Fruit fly (Drosophila melanogaster) whole organism, embryonic: ENCODE data around the gene Rpt5.
A peak's percentile ranks its signal among the peaks of the same experiment; 100 is the strongest.

Experiments used
- Antp ChIP-seq: fragments of 200-800 bp; sonication (Bioruptor generic); optimal IDR thresholded peaks from 3 replicates; lab custom pipeline; 2016; ENCODE audit warnings: missing biosample characterization, missing genetic modification characterization
- Atf3 ChIP-seq: fragments of 200-800 bp; sonication (Bioruptor generic); optimal IDR thresholded peaks from 3 replicates; lab custom pipeline; 2016; ENCODE audit warnings: missing biosample characterization, missing genetic modification characterization
- CG12071 ChIP-seq: fragments of 200-800 bp; sonication (Bioruptor generic); optimal IDR thresholded peaks from 3 replicates; lab custom pipeline; 2018; ENCODE audit warnings: missing biosample characterization, mild to moderate bottlenecking, missing genetic modification characterization
- CG12236 ChIP-seq: fragments of 200-800 bp; sonication (Bioruptor generic); optimal IDR thresholded peaks from 2 replicates; lab custom pipeline; 2016; ENCODE audit warnings: missing biosample characterization, missing genetic modification characterization
- CG14710 ChIP-seq: fragments of 200-800 bp; sonication (Bioruptor generic); optimal IDR thresholded peaks from 3 replicates; lab custom pipeline; 2019; ENCODE audit warnings: missing biosample characterization, mild to moderate bottlenecking, missing genetic modification characterization, moderate library complexity
- CG15514 ChIP-seq: fragments of 200-800 bp; sonication (Bioruptor generic); optimal IDR thresholded peaks from 3 replicates; lab custom pipeline; 2017; ENCODE audit warnings: missing biosample characterization, missing genetic modification characterization, mild to moderate bottlenecking, moderate library complexity, missing genetic modification reagents
- CG1602 ChIP-seq: fragments of 200-800 bp; sonication (Bioruptor generic); optimal IDR thresholded peaks from 3 replicates; lab custom pipeline; 2016; ENCODE audit warnings: missing biosample characterization, missing genetic modification characterization
- CG18262 ChIP-seq: fragments of 200-800 bp; optimal IDR thresholded peaks from 3 replicates; lab custom pipeline; 2019; ENCODE audit warnings: missing biosample characterization, mild to moderate bottlenecking, missing genetic modification characterization, moderate library complexity
- CG18619 ChIP-seq: fragments of 200-800 bp; sonication (Bioruptor generic); optimal IDR thresholded peaks from 3 replicates; lab custom pipeline; 2017; ENCODE audit warnings: missing biosample characterization, mild to moderate bottlenecking, missing genetic modification characterization
- CG2120 ChIP-seq: fragments of 200-800 bp; sonication (Bioruptor generic); optimal IDR thresholded peaks from 3 replicates; lab custom pipeline; 2016; ENCODE audit warnings: missing biosample characterization, missing genetic modification characterization
- CG4328 ChIP-seq: fragments of 200-800 bp; sonication (Bioruptor generic); optimal IDR thresholded peaks from 3 replicates; lab custom pipeline; 2017; ENCODE audit warnings: missing biosample characterization, missing genetic modification reagents, missing genetic modification characterization
- CG4424 ChIP-seq: fragments of 200-800 bp; sonication (Bioruptor generic); optimal IDR thresholded peaks from 3 replicates; lab custom pipeline; 2016; ENCODE audit warnings: missing biosample characterization, missing genetic modification characterization
- CG4820 ChIP-seq: fragments of 200-800 bp; sonication (Bioruptor generic); optimal IDR thresholded peaks from 3 replicates; lab custom pipeline; 2016; ENCODE audit warnings: missing biosample characterization, missing genetic modification characterization
- CG7271 ChIP-seq: fragments of 200-800 bp; sonication (Bioruptor generic); optimal IDR thresholded peaks from 2 replicates; lab custom pipeline; 2018; ENCODE audit warnings: missing biosample characterization, mild to moderate bottlenecking, missing genetic modification characterization, moderate library complexity
- CHES-1-like ChIP-seq: fragments of 200-800 bp; sonication (Bioruptor generic); optimal IDR thresholded peaks from 2 replicates; lab custom pipeline; 2016; ENCODE audit warnings: missing biosample characterization, missing genetic modification characterization
- Chrac-16 ChIP-seq: fragments of 200-800 bp; sonication (Bioruptor generic); optimal IDR thresholded peaks from 3 replicates; lab custom pipeline; 2016; ENCODE audit warnings: missing biosample characterization, missing genetic modification characterization
- D19A ChIP-seq: fragments of 200-800 bp; optimal IDR thresholded peaks from 3 replicates; lab custom pipeline; 2019; ENCODE audit warnings: missing biosample characterization, mild to moderate bottlenecking, missing genetic modification characterization, moderate library complexity
- Elba2 ChIP-seq: fragments of 200-800 bp; sonication (Bioruptor generic); optimal IDR thresholded peaks from 3 replicates; lab custom pipeline; 2016; ENCODE audit warnings: missing biosample characterization, missing genetic modification characterization
- Ets65A ChIP-seq: fragments of 200-800 bp; sonication (Bioruptor generic); peaks from one replicate; lab custom pipeline; 2016; ENCODE audit warnings: missing biosample characterization, missing genetic modification characterization
- Fer3 ChIP-seq: fragments of 200-800 bp; sonication (Bioruptor generic); optimal IDR thresholded peaks from 2 replicates; lab custom pipeline; 2018; ENCODE audit warnings: missing biosample characterization, mild to moderate bottlenecking, missing genetic modification characterization, moderate library complexity
- H15 ChIP-seq: fragments of 200-800 bp; sonication (Bioruptor generic); IDR thresholded peaks from 3 replicates; pipeline ENCODE4 v1.3.6; 2022; ENCODE audit warnings: missing biosample characterization, missing genetic modification characterization
- HLH54F ChIP-seq: fragments of 200-800 bp; sonication (Bioruptor generic); optimal IDR thresholded peaks from 3 replicates; lab custom pipeline; 2016; ENCODE audit warnings: missing biosample characterization, missing genetic modification characterization
- Hmx ChIP-seq: fragments of 200-800 bp; sonication (Bioruptor generic); optimal IDR thresholded peaks from 2 replicates; lab custom pipeline; 2016; ENCODE audit warnings: missing biosample characterization, missing genetic modification characterization
- Jarid2 ChIP-seq: fragments of 200-800 bp; sonication (Bioruptor generic); optimal IDR thresholded peaks from 3 replicates; lab custom pipeline; 2017; ENCODE audit warnings: mild to moderate bottlenecking, missing biosample characterization, missing genetic modification reagents, missing genetic modification characterization
- Meics ChIP-seq: fragments of 200-800 bp; sonication (Bioruptor generic); optimal IDR thresholded peaks from 2 replicates; lab custom pipeline; 2017; ENCODE audit warnings: missing biosample characterization, mild to moderate bottlenecking, missing genetic modification characterization
- NFAT ChIP-seq: fragments of 200-800 bp; sonication (Bioruptor generic); IDR thresholded peaks from 2 replicates; pipeline ENCODE4 v1.3.6; 2022; ENCODE audit warnings: missing biosample characterization, missing genetic modification characterization
- Nf-YC ChIP-seq: fragments of 200-800 bp; optimal IDR thresholded peaks from 3 replicates; lab custom pipeline; 2019; ENCODE audit warnings: missing biosample characterization, mild to moderate bottlenecking, missing genetic modification characterization, moderate library complexity
- NfI ChIP-seq: fragments of 200-800 bp; sonication (Bioruptor generic); optimal IDR thresholded peaks from 3 replicates; lab custom pipeline; 2018; ENCODE audit warnings: missing biosample characterization, mild to moderate bottlenecking, missing genetic modification characterization, moderate library complexity
- PHDP ChIP-seq: fragments of 200-800 bp; sonication (Bioruptor generic); optimal IDR thresholded peaks from 3 replicates; lab custom pipeline; 2018; ENCODE audit warnings: missing biosample characterization, mild to moderate bottlenecking, missing genetic modification characterization, moderate library complexity
- Xbp1 ChIP-seq: fragments of 200-800 bp; sonication (Bioruptor generic); optimal IDR thresholded peaks from 3 replicates; lab custom pipeline; 2016; ENCODE audit warnings: missing biosample characterization, mild to moderate bottlenecking, missing genetic modification characterization
- ac ChIP-seq: fragments of 200-800 bp; sonication (Bioruptor generic); optimal IDR thresholded peaks from 3 replicates; lab custom pipeline; 2017; ENCODE audit warnings: missing biosample characterization, mild to moderate bottlenecking, missing genetic modification characterization
- chif ChIP-seq, 2 experiments: fragments of 200-800 bp; sonication (Bioruptor generic); optimal IDR thresholded peaks; 3 replicates each; lab custom pipeline; 2016; ENCODE audit warnings: missing biosample characterization in 2 of 2, missing genetic modification characterization in 2 of 2
- crc ChIP-seq: fragments of 200-800 bp; sonication (Bioruptor generic); optimal IDR thresholded peaks from 2 replicates; lab custom pipeline; 2016; ENCODE audit warnings: missing biosample characterization, missing genetic modification characterization
- en ChIP-seq: fragments of 200-800 bp; sonication (Bioruptor generic); optimal IDR thresholded peaks from 2 replicates; lab custom pipeline; 2016; ENCODE audit warnings: missing biosample characterization, missing genetic modification characterization
- fu2 ChIP-seq: fragments of 200-800 bp; sonication (Bioruptor generic); optimal IDR thresholded peaks from 2 replicates; lab custom pipeline; 2016; ENCODE audit warnings: missing biosample characterization, missing genetic modification characterization
- gsb-n ChIP-seq: fragments of 200-800 bp; sonication (Bioruptor generic); optimal IDR thresholded peaks from 3 replicates; lab custom pipeline; 2018; ENCODE audit warnings: missing biosample characterization, mild to moderate bottlenecking, missing genetic modification characterization
- gt ChIP-seq: fragments of 200-800 bp; sonication (Bioruptor generic); IDR thresholded peaks from 2 replicates; pipeline ENCODE4 v1.3.6; 2022; ENCODE audit warnings: missing biosample characterization, missing genetic modification characterization
- kah ChIP-seq: fragments of 200-800 bp; sonication (Bioruptor generic); optimal IDR thresholded peaks from 2 replicates; lab custom pipeline; 2018; ENCODE audit warnings: missing biosample characterization, mild to moderate bottlenecking, missing genetic modification characterization
- oc ChIP-seq: fragments of 200-800 bp; sonication (Bioruptor generic); optimal IDR thresholded peaks from 2 replicates; lab custom pipeline; 2018; ENCODE audit warnings: missing biosample characterization, mild to moderate bottlenecking, missing genetic modification characterization, moderate library complexity
- prd ChIP-seq, 3 experiments: fragments of >200 bp in 2 of 3; fragments of 200-800 bp in 1 of 3; sonication (Bioruptor generic) in 1 of 3; optimal IDR thresholded peaks in 2 of 3; IDR thresholded peaks in 1 of 3; 2 replicates in 2 of 3; 3 replicates in 1 of 3; pipeline versions ENCODE4 v1.3.6 to Lab custom; 2017 to 2022; ENCODE audit warnings: missing biosample characterization in 1 of 3, missing genetic modification characterization in 1 of 3
- sim ChIP-seq: fragments of 200-800 bp; sonication (Bioruptor generic); IDR thresholded peaks from 2 replicates; pipeline ENCODE4 v1.3.6; 2022; ENCODE audit warnings: missing biosample characterization, missing genetic modification characterization
- slp2 ChIP-seq: fragments of 200-800 bp; sonication (Bioruptor generic); optimal IDR thresholded peaks from 2 replicates; lab custom pipeline; 2016; ENCODE audit warnings: missing biosample characterization, missing genetic modification characterization
- so ChIP-seq: fragments of 200-800 bp; sonication (Bioruptor generic); IDR thresholded peaks from 3 replicates; pipeline ENCODE4 v1.3.6; 2022; ENCODE audit warnings: missing biosample characterization, missing genetic modification characterization
- sqz ChIP-seq: fragments of 200-800 bp; sonication (Bioruptor generic); optimal IDR thresholded peaks from 3 replicates; lab custom pipeline; 2018; ENCODE audit warnings: missing biosample characterization, mild to moderate bottlenecking, missing genetic modification characterization
- sr ChIP-seq: fragments of 200-800 bp; sonication (Bioruptor generic); IDR thresholded peaks from 3 replicates; pipeline ENCODE4 v1.3.6; 2022; ENCODE audit warnings: missing biosample characterization, missing genetic modification characterization
- ssp ChIP-seq: fragments of 200-800 bp; sonication (Bioruptor generic); IDR thresholded peaks from 2 replicates; pipeline ENCODE4 v1.3.6; 2022; ENCODE audit warnings: missing biosample characterization, missing genetic modification characterization
- tio ChIP-seq: fragments of 200-800 bp; sonication (Bioruptor generic); optimal IDR thresholded peaks from 2 replicates; lab custom pipeline; 2017; ENCODE audit warnings: missing biosample characterization, missing genetic modification characterization, inconsistent platforms
- tna ChIP-seq: fragments of 200-800 bp; sonication (Bioruptor generic); IDR thresholded peaks from 2 replicates; pipeline ENCODE4 v1.3.6; 2022; ENCODE audit warnings: missing biosample characterization, missing genetic modification characterization; ENCODE audit not compliant: partially characterized antibody
- tup ChIP-seq: fragments of 200-800 bp; sonication (Bioruptor generic); optimal IDR thresholded peaks from 2 replicates; lab custom pipeline; 2016; ENCODE audit warnings: missing biosample characterization, mild to moderate bottlenecking, missing genetic modification characterization, moderate library complexity
- wek ChIP-seq: fragments of 200-800 bp; sonication (Bioruptor generic); optimal IDR thresholded peaks from 3 replicates; lab custom pipeline; 2018; ENCODE audit warnings: missing biosample characterization, mild to moderate bottlenecking, missing genetic modification characterization, moderate library complexity
- wor ChIP-seq: fragments of 200-800 bp; sonication (Bioruptor generic); IDR thresholded peaks from 2 replicates; pipeline ENCODE4 v1.3.6; 2022; ENCODE audit warnings: missing biosample characterization, missing genetic modification characterization
- zfh1 ChIP-seq: fragments of 200-800 bp; sonication (Bioruptor generic); IDR thresholded peaks from 3 replicates; pipeline ENCODE4 v1.3.6; 2022; ENCODE audit warnings: missing biosample characterization, missing genetic modification characterization

The Rpt5 gene

dm6 chr3R:23729066-23729465, 23.6 kb upstream of the Rpt5 start (continued):
- TF ChIP-seq CG14710 (tag; lab: Kevin White, UChicago) (no peak), Nf-YC (tag; lab: Kevin White, UChicago) (no peak), CG2120 (peak; percentile 46), CG4820 (GFP tag; lab: Kevin White, UChicago) (no peak), H15 (GFP tag; lab: Robert Waterston, UW) (no peak), CG7271 (tag; lab: Kevin White, UChicago) (no peak), CG12071 (GFP tag; lab: Kevin White, UChicago) (peak; percentile 79), tio (GFP tag; lab: Kevin White, UChicago) (no peak), ssp (GFP tag; lab: Robert Waterston, UW) (no peak), Jarid2 (GFP tag; lab: Kevin White, UChicago) (no peak), gt (no peak), Antp (GFP tag; lab: Kevin White, UChicago) (no peak), D19A (tag; lab: Kevin White, UChicago) (no peak), fu2 (GFP tag; lab: Kevin White, UChicago) (no peak), gsb-n (no peak), CG18619 (GFP tag; lab: Kevin White, UChicago) (peak; percentile 54), en (GFP tag; lab: Kevin White, UChicago) (no peak), chif (GFP tag; optimal IDR thresholded peaks at IDR 0.05; lab: Kevin White, UChicago) (no peak), oc (tag; lab: Kevin White, UChicago) (no peak), wor (GFP tag; lab: Robert Waterston, UW) (no peak), crc (GFP tag; lab: Kevin White, UChicago) (no peak), wek (GFP tag; lab: Kevin White, UChicago) (peak; percentile 62), CG12236 (GFP tag; lab: Kevin White, UChicago) (no peak), CG4424 (GFP tag; lab: Kevin White, UChicago) (no peak), sim (no peak), CG1602 (GFP tag; lab: Kevin White, UChicago) (no peak), Atf3 (GFP tag; lab: Kevin White, UChicago) (no peak), Ets65A (GFP tag; lab: Kevin White, UChicago) (no peak), Fer3 (tag; lab: Kevin White, UChicago) (peak; percentile 47), HLH54F (no peak), sr (GFP tag; lab: Robert Waterston, UW) (no peak), zfh1 (GFP tag; lab: Robert Waterston, UW) (no peak), kah (GFP tag; lab: Kevin White, UChicago) (peak; percentile 24), PHDP (tag; lab: Kevin White, UChicago) (peak; percentile 65), CG15514 (peak; percentile 62), CG18262 (tag; lab: Kevin White, UChicago) (no peak), tup (GFP tag; lab: Kevin White, UChicago) (peak; percentile 40), CG4328 (GFP tag; lab: Kevin White, UChicago) (peak; percentile 54), prd (optimal IDR thresholded peaks at IDR 0.05; lab: Kevin White, UChicago) (no peak), prd (GFP tag; IDR thresholded peaks at IDR 0.05; lab: Robert Waterston, UW) (no peak), Elba2 (GFP tag; lab: Kevin White, UChicago) (no peak), so (GFP tag; lab: Robert Waterston, UW) (peak; percentile 40; the same call in 1 of the 3 replicates), ac (GFP tag; lab: Kevin White, UChicago) (no peak), Hmx (no peak), Meics (GFP tag; lab: Kevin White, UChicago) (peak; percentile 62), NFAT (GFP tag; lab: Robert Waterston, UW) (no peak), CHES-1-like (GFP tag; lab: Kevin White, UChicago) (peak; percentile 18), Xbp1 (GFP tag; lab: Kevin White, UChicago) (no peak), NfI (GFP tag; lab: Kevin White, UChicago) (peak; percentile 8), tna (no peak), Chrac-16 (no peak), slp2 (GFP tag; lab: Kevin White, UChicago) (no peak), sqz (peak; percentile 10)
